Worm (Caenorhabditis elegans) whole organism, late embryonic: ENCODE data around the gene aly-3.

ENCODE experiments used
- C08G9.2 ChIP-seq: sonication (generic microtip); optimal IDR thresholded peaks from 2 replicates; lab custom pipeline; 2016; ENCODE audit warnings: mild to moderate bottlenecking, missing genetic modification characterization, moderate library complexity, missing compliant biosample characterization
- F13H6.1 ChIP-seq: sonication (generic microtip); optimal IDR thresholded peaks from 2 replicates; lab custom pipeline; 2016; ENCODE audit warnings: missing genetic modification characterization, missing compliant biosample characterization
- K02D7.2 ChIP-seq: sonication (generic microtip); optimal IDR thresholded peaks from 2 replicates; lab custom pipeline; 2017; ENCODE audit warnings: mild to moderate bottlenecking, missing genetic modification characterization, missing compliant biosample characterization
- K09A11.1 ChIP-seq: sonication (generic microtip); optimal IDR thresholded peaks from 2 replicates; lab custom pipeline; 2017; ENCODE audit warnings: antibody characterized with exemption, mild to moderate bottlenecking, missing genetic modification characterization, missing compliant biosample characterization; ENCODE audit not compliant: insufficient read depth
- ahr-1 ChIP-seq: sonication (generic microtip); optimal IDR thresholded peaks from 2 replicates; lab custom pipeline; 2016; ENCODE audit warnings: missing genetic modification characterization, missing compliant biosample characterization
- ceh-14 ChIP-seq: sonication (generic microtip); optimal IDR thresholded peaks from 2 replicates; lab custom pipeline; 2016; ENCODE audit warnings: missing genotype, missing genetic modification characterization, missing compliant biosample characterization
- ceh-31 ChIP-seq: sonication (generic microtip); optimal IDR thresholded peaks from 2 replicates; lab custom pipeline; 2016; ENCODE audit warnings: missing genetic modification characterization, missing compliant biosample characterization
- ceh-34 ChIP-seq: sonication (generic microtip); optimal IDR thresholded peaks from 2 replicates; lab custom pipeline; 2016; ENCODE audit warnings: mild to moderate bottlenecking, missing genetic modification characterization, missing compliant biosample characterization
- ceh-45 ChIP-seq: fragments of 200-800 bp; sonication (Bioruptor generic); IDR thresholded peaks from 2 replicates; pipeline ENCODE4 v1.3.6; 2022; ENCODE audit warnings: missing genetic modification reagents, missing genetic modification characterization, missing compliant biosample characterization
- ceh-48 ChIP-seq: sonication (generic microtip); optimal IDR thresholded peaks from 2 replicates; lab custom pipeline; 2016; ENCODE audit warnings: missing genetic modification characterization, inconsistent platforms, missing compliant biosample characterization
- che-1 ChIP-seq: sonication (generic microtip); optimal IDR thresholded peaks from 2 replicates; lab custom pipeline; 2016; ENCODE audit warnings: mild to moderate bottlenecking, missing genetic modification characterization, missing compliant biosample characterization
- dmd-4 ChIP-seq: sonication (generic microtip); optimal IDR thresholded peaks from 2 replicates; lab custom pipeline; 2016; ENCODE audit warnings: borderline replicate concordance, missing genetic modification characterization, missing compliant biosample characterization
- dve-1 ChIP-seq: sonication (generic microtip); optimal IDR thresholded peaks from 2 replicates; lab custom pipeline; 2017; ENCODE audit warnings: antibody characterized with exemption, mild to moderate bottlenecking, missing genetic modification characterization, missing compliant biosample characterization
- elt-2 ChIP-seq: sonication (generic microtip); optimal IDR thresholded peaks from 2 replicates; lab custom pipeline; 2016; ENCODE audit warnings: missing genetic modification reagents, missing genetic modification characterization, missing compliant biosample characterization
- elt-4 ChIP-seq: sonication (generic microtip); optimal IDR thresholded peaks from 2 replicates; lab custom pipeline; 2016; ENCODE audit warnings: missing genetic modification characterization, missing compliant biosample characterization
- fkh-10 ChIP-seq: fragments of 150-350 bp; optimal IDR thresholded peaks from 2 replicates; lab custom pipeline; 2014; ENCODE audit warnings: missing biosample characterization, missing genetic modification reagents, missing genetic modification characterization
- gmeb-2 ChIP-seq: sonication (generic microtip); optimal IDR thresholded peaks from 2 replicates; lab custom pipeline; 2016; ENCODE audit warnings: missing genetic modification characterization, inconsistent platforms, missing compliant biosample characterization
- hlh-30 ChIP-seq: sonication (generic microtip); optimal IDR thresholded peaks from 2 replicates; lab custom pipeline; 2017; ENCODE audit warnings: antibody characterized with exemption, missing genetic modification characterization, missing compliant biosample characterization; ENCODE audit not compliant: insufficient read depth
- hlh-8 ChIP-seq: sonication (generic microtip); optimal IDR thresholded peaks from 2 replicates; lab custom pipeline; 2016; ENCODE audit warnings: missing genotype, missing genetic modification characterization, missing compliant biosample characterization
- lim-6 ChIP-seq: sonication (generic microtip); optimal IDR thresholded peaks from 2 replicates; lab custom pipeline; 2016; ENCODE audit warnings: missing genetic modification characterization, missing compliant biosample characterization
- nfya-1 ChIP-seq: sonication (generic microtip); optimal IDR thresholded peaks from 2 replicates; lab custom pipeline; 2017; ENCODE audit warnings: missing genetic modification characterization, mild to moderate bottlenecking, missing compliant biosample characterization, antibody characterized with exemption, moderate library complexity
- odd-2 ChIP-seq: sonication (generic microtip); optimal IDR thresholded peaks from 2 replicates; lab custom pipeline; 2017; ENCODE audit warnings: antibody characterized with exemption, mild to moderate bottlenecking, missing genetic modification characterization, missing compliant biosample characterization
- pax-1 ChIP-seq: fragments of 150-350 bp; optimal IDR thresholded peaks from 2 replicates; lab custom pipeline; 2014; ENCODE audit warnings: missing biosample characterization, missing genetic modification characterization
- pha-4 ChIP-seq: fragments of 150-350 bp; optimal IDR thresholded peaks from 2 replicates; lab custom pipeline; 2018; ENCODE audit warnings: missing biosample characterization, missing genetic modification reagents, missing genetic modification characterization
- pqm-1 ChIP-seq: sonication (generic microtip); optimal IDR thresholded peaks from 2 replicates; lab custom pipeline; 2016; ENCODE audit warnings: missing genetic modification characterization, missing compliant biosample characterization
- ref-2 ChIP-seq: sonication (generic microtip); optimal IDR thresholded peaks from 2 replicates; lab custom pipeline; 2016; ENCODE audit warnings: missing genetic modification characterization, missing compliant biosample characterization
- sox-2 ChIP-seq: fragments of 200-800 bp; sonication (Bioruptor generic); IDR thresholded peaks from 2 replicates; pipeline ENCODE4 v1.3.6; 2022; ENCODE audit warnings: missing genetic modification reagents, missing genetic modification characterization, missing compliant biosample characterization
- sox-4 ChIP-seq: sonication (generic microtip); optimal IDR thresholded peaks from 2 replicates; lab custom pipeline; 2017; ENCODE audit warnings: mild to moderate bottlenecking, missing genetic modification characterization, inconsistent platforms, missing compliant biosample characterization
- syd-9 ChIP-seq: sonication (generic microtip); optimal IDR thresholded peaks from 2 replicates; lab custom pipeline; 2016; ENCODE audit warnings: mild to moderate bottlenecking, missing genetic modification characterization, moderate library complexity, missing compliant biosample characterization
- tbx-2 ChIP-seq: sonication (generic microtip); optimal IDR thresholded peaks from 2 replicates; lab custom pipeline; 2016; ENCODE audit warnings: missing genetic modification characterization, missing compliant biosample characterization
- ttx-3 ChIP-seq: sonication (generic microtip); optimal IDR thresholded peaks from 2 replicates; lab custom pipeline; 2016; ENCODE audit warnings: missing genetic modification reagents, missing genetic modification characterization, missing compliant biosample characterization
- unc-42 ChIP-seq: sonication (generic microtip); optimal IDR thresholded peaks from 2 replicates; lab custom pipeline; 2016; ENCODE audit warnings: missing genotype, missing genetic modification characterization, missing compliant biosample characterization
- zip-5 ChIP-seq: sonication (generic microtip); optimal IDR thresholded peaks from 2 replicates; lab custom pipeline; 2016; ENCODE audit warnings: missing genetic modification characterization, missing compliant biosample characterization

aly-3 gene

DNA sequence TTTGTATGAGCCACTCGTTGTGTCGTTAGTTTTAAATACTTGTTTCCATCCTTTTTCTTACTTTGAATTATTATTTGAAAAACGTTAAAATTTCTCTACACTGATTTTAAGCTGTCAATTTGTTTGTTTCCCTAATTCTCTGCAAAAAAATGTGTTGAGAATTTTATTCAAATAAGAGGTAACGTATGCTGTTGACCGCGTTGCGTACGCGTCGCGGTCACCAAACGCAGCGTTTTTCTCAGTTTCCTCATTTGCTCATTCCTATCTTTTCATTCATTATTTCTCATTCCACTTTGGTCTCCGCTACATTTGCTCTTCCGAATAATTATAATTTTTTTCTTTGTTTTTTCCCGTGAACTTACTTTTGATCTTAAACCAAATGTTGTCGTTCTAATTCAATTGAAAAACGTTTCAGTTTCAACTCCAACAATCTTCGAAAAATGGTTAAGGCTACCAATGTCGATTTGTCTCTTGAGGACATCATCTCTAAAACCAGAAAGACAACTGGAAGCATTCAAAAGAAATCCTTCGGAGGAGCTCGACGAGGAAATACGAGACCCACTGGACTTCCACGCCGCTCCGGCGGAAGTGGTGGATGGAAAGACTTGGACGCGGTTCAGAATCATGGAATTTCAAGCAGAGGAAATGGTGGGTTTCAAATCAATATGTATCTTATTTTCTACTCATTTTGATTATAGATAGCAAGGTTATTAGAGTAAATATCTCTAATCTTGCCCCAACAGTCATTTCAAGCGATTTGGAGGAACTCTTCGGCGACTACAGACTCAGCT, at the start of gene aly-3:
aly-3 (plus strand) TSS at position 409 of the 791 bp plus-strand sequence.
- no peak for TF ChIP-seq ceh-45
- no peak for TF ChIP-seq che-1
- no peak for TF ChIP-seq pax-1
- TF ChIP-seq nfya-1 (tag; lab: Kevin White, UChicago): peak; percentile 11
- TF ChIP-seq tbx-2 (tag; lab: Kevin White, UChicago): peak; percentile 19

- no peak for TF ChIP-seq lim-6 (tag; lab: Kevin White, UChicago)
- no peak for TF ChIP-seq zip-5 (tag; lab: Kevin White, UChicago)
- TF ChIP-seq elt-4 (tag; lab: Kevin White, UChicago): no peak
- TF ChIP-seq ahr-1 (tag; lab: Kevin White, UChicago): no peak
- TF ChIP-seq ceh-14: no peak
- TF ChIP-seq elt-2: no peak
- no peak for TF ChIP-seq sox-4
- TF ChIP-seq pqm-1 (tag; lab: Kevin White, UChicago): no peak
- no peak for TF ChIP-seq che-1
- no peak for TF ChIP-seq gmeb-2 (tag; lab: Kevin White, UChicago)
- no peak for TF ChIP-seq dmd-4 (tag; lab: Kevin White, UChicago)
- no peak for TF ChIP-seq syd-9
- no peak for TF ChIP-seq K02D7.2 (tag; lab: Kevin White, UChicago)
These were observed 47.6 kb upstream of the aly-3 start, which contains the start of gene K08E4.7 for ce11 chrIV:12075497-12075896. TSS of gene K08E4.7 (plus strand) at chrIV:12075797.

- TF ChIP-seq ceh-34 (tag; lab: Kevin White, UChicago) (no peak), hlh-8 (tag; lab: Kevin White, UChicago) (no peak), ceh-14 (no peak), ttx-3 (tag; lab: Kevin White, UChicago) (no peak), dve-1 (tag; lab: Kevin White, UChicago) (no peak), sox-2 (no peak), odd-2 (tag; lab: Kevin White, UChicago) (no peak), C08G9.2 (no peak), pha-4 (tag; lab: Kevin White, UChicago) (no peak)
These were observed 44.8 kb upstream of the aly-3 start, which contains the start of gene tmed-1 for ce11 chrIV:12078112-12078812. TSS of gene tmed-1 (minus strand) at chrIV:12078162.

DNA sequence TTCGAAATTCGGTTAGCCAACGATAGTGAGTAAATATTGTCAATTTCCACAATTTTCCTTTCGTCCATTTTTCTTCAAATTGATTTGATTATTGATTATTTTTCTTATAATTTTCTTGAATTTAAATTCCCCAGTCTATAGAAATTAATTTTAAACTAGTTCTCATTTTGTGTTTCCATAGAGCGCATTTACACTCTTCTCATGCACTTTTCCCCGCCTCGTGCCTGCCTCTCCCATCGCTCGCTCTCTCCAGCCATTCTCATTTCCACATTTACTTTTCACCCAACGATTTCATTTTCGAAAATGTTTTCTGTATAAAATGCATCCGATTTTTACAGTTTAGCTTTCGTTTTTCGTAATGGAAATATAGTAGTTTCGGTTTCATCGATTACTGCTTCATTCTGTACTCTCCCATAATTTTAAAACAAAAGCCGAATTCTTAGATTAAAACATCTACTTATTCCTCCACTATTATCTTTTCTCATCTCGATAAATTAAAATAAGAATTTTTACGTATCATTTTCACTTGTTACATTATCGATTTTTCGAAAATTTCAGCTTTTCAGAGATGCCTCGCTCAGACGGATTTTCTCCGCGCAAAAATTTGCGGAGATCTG, 44.1 kb upstream of the aly-3 start, which contains the start of gene lex-1:
lex-1 (plus strand) TSS at position 567 of the 617 bp plus-strand sequence.
- TF ChIP-seq nfya-1 (tag; lab: Kevin White, UChicago): peak; percentile 38
- TF ChIP-seq hlh-30: peak; percentile 75
- no peak for TF ChIP-seq ceh-48 (tag; lab: Kevin White, UChicago)
- no peak for TF ChIP-seq ceh-34 (tag; lab: Kevin White, UChicago)
- peak; percentile 27 for TF ChIP-seq unc-42
- peak; percentile 26 for TF ChIP-seq ceh-31 (tag; lab: Kevin White, UChicago)
- TF ChIP-seq ref-2 (tag; lab: Kevin White, UChicago): no peak
- TF ChIP-seq K09A11.1 (tag; lab: Kevin White, UChicago): no peak
- TF ChIP-seq F13H6.1 (tag; lab: Kevin White, UChicago): no peak
- no peak for TF ChIP-seq fkh-10
- no peak for TF ChIP-seq C08G9.2
